Fruit fly (Drosophila melanogaster) whole organism, embryonic: ENCODE measurements around the gene Bcs1.
A peak's percentile ranks its signal among the peaks of the same experiment; 100 is the strongest.

ENCODE experiments used
- Antp ChIP-seq: fragments of 200-800 bp; sonication (Bioruptor generic); optimal IDR thresholded peaks from 3 replicates; lab custom pipeline; 2016; ENCODE audit warnings: missing biosample characterization, missing genetic modification characterization
- CG10366 ChIP-seq: fragments of 200-800 bp; sonication (Bioruptor generic); IDR thresholded peaks from 2 replicates; pipeline ENCODE4 v1.3.6; 2022; ENCODE audit warnings: missing biosample characterization, missing genetic modification characterization
- CG10654 ChIP-seq: fragments of 200-800 bp; sonication (Bioruptor generic); optimal IDR thresholded peaks from 2 replicates; lab custom pipeline; 2016; ENCODE audit warnings: missing biosample characterization, missing genetic modification characterization
- CG10959 ChIP-seq: fragments of 200-800 bp; sonication (Bioruptor generic); IDR thresholded peaks from 2 replicates; pipeline ENCODE4 v1.3.6; 2022; ENCODE audit warnings: missing biosample characterization, missing genetic modification characterization
- CG12155 ChIP-seq: fragments of 200-800 bp; sonication (Bioruptor generic); optimal IDR thresholded peaks from 3 replicates; lab custom pipeline; 2016; ENCODE audit warnings: missing biosample characterization, missing genetic modification characterization
- CG1233 ChIP-seq: fragments of 200-800 bp; sonication (Bioruptor generic); optimal IDR thresholded peaks from 4 replicates; lab custom pipeline; 2018; ENCODE audit warnings: missing biosample characterization, mild to moderate bottlenecking, missing genetic modification characterization
- CG12744 ChIP-seq: fragments of 200-800 bp; sonication (Bioruptor generic); optimal IDR thresholded peaks from 2 replicates; lab custom pipeline; 2016; ENCODE audit warnings: missing biosample characterization, missing genetic modification characterization
- CG13123 ChIP-seq: fragments of 200-800 bp; sonication (Bioruptor generic); optimal IDR thresholded peaks from 2 replicates; lab custom pipeline; 2016; ENCODE audit warnings: missing biosample characterization, missing genetic modification characterization
- CG13624 ChIP-seq: fragments of 200-800 bp; sonication (Bioruptor generic); optimal IDR thresholded peaks from 2 replicates; lab custom pipeline; 2016; ENCODE audit warnings: missing biosample characterization, missing genetic modification characterization
- CG15514 ChIP-seq: fragments of 200-800 bp; sonication (Bioruptor generic); optimal IDR thresholded peaks from 3 replicates; lab custom pipeline; 2017; ENCODE audit warnings: missing biosample characterization, missing genetic modification characterization, mild to moderate bottlenecking, moderate library complexity, missing genetic modification reagents
- CG1603 ChIP-seq: fragments of 200-800 bp; sonication (Bioruptor generic); optimal IDR thresholded peaks from 2 replicates; lab custom pipeline; 2019; ENCODE audit warnings: missing biosample characterization, mild to moderate bottlenecking, missing genetic modification characterization, moderate library complexity
- CG17361 ChIP-seq: fragments of 200-800 bp; sonication (Bioruptor generic); IDR thresholded peaks from 3 replicates; pipeline ENCODE4 v1.3.6; 2022; ENCODE audit warnings: missing biosample characterization, missing genetic modification characterization
- CG2129 ChIP-seq: fragments of 200-800 bp; sonication (Bioruptor generic); IDR thresholded peaks from 2 replicates; pipeline ENCODE4 v1.3.6; 2022; ENCODE audit warnings: missing biosample characterization, missing genetic modification characterization; ENCODE audit not compliant: partially characterized antibody
- CG2202 ChIP-seq: fragments of 200-800 bp; sonication (Bioruptor generic); optimal IDR thresholded peaks from 2 replicates; lab custom pipeline; 2018; ENCODE audit warnings: missing biosample characterization, mild to moderate bottlenecking, missing genetic modification characterization
- CG2875 ChIP-seq: fragments of 200-800 bp; sonication (Bioruptor generic); optimal IDR thresholded peaks from 2 replicates; lab custom pipeline; 2017; ENCODE audit warnings: missing biosample characterization, mild to moderate bottlenecking, missing genetic modification characterization, missing genetic modification reagents
- CG30020 ChIP-seq: fragments of 200-800 bp; optimal IDR thresholded peaks from 2 replicates; lab custom pipeline; 2019; ENCODE audit warnings: missing biosample characterization, mild to moderate bottlenecking, missing genetic modification characterization, moderate library complexity
- CG32772 ChIP-seq: fragments of 200-800 bp; sonication (Bioruptor generic); IDR thresholded peaks from 2 replicates; pipeline ENCODE4 v1.3.6; 2022; ENCODE audit warnings: missing biosample characterization, missing genetic modification characterization
- CG34224 ChIP-seq: fragments of 200-800 bp; sonication (Bioruptor generic); IDR thresholded peaks from 3 replicates; pipeline ENCODE4 v1.3.6; 2022; ENCODE audit warnings: missing biosample characterization, missing genetic modification characterization; ENCODE audit not compliant: partially characterized antibody
- CG4360 ChIP-seq: fragments of 200-800 bp; sonication (Bioruptor generic); IDR thresholded peaks from 2 replicates; pipeline ENCODE4 v1.3.6; 2022; ENCODE audit warnings: missing biosample characterization, missing genetic modification characterization
- CG4707 ChIP-seq: fragments of 200-800 bp; sonication (Bioruptor generic); optimal IDR thresholded peaks from 2 replicates; lab custom pipeline; 2018; ENCODE audit warnings: missing biosample characterization, mild to moderate bottlenecking, missing genetic modification characterization, moderate library complexity
- CG6683 ChIP-seq: fragments of 200-800 bp; sonication (Bioruptor generic); optimal IDR thresholded peaks from 2 replicates; lab custom pipeline; 2017; ENCODE audit warnings: missing biosample characterization, mild to moderate bottlenecking, missing genetic modification characterization, missing genetic modification reagents
- CG7839 ChIP-seq: fragments of 200-800 bp; sonication (Bioruptor generic); optimal IDR thresholded peaks from 3 replicates; lab custom pipeline; 2018; ENCODE audit warnings: missing biosample characterization, mild to moderate bottlenecking, missing genetic modification characterization, moderate library complexity
- CG7928 ChIP-seq: fragments of 200-800 bp; sonication (Bioruptor generic); optimal IDR thresholded peaks from 2 replicates; lab custom pipeline; 2017; ENCODE audit warnings: missing biosample characterization, mild to moderate bottlenecking, missing genetic modification characterization
- CG8290 ChIP-seq, 3 experiments: fragments of 200-800 bp; sonication (Bioruptor generic); optimal IDR thresholded peaks; 2 replicates each; lab custom pipeline; 2016 to 2019; ENCODE audit warnings: missing biosample characterization in 3 of 3, missing genetic modification characterization in 3 of 3, mild to moderate bottlenecking in 2 of 3, moderate library complexity in 1 of 3
- CG9609 ChIP-seq: fragments of 200-800 bp; sonication (Bioruptor generic); optimal IDR thresholded peaks from 3 replicates; lab custom pipeline; 2016; ENCODE audit warnings: missing biosample characterization, missing genetic modification characterization
- Doc2 ChIP-seq: fragments of 200-800 bp; sonication (Bioruptor generic); IDR thresholded peaks from 2 replicates; pipeline ENCODE4 v1.3.6; 2022; ENCODE audit warnings: missing biosample characterization, missing genetic modification characterization
- Dp ChIP-seq: fragments of 200-800 bp; sonication (Bioruptor generic); optimal IDR thresholded peaks from 2 replicates; lab custom pipeline; 2018; ENCODE audit warnings: missing biosample characterization, mild to moderate bottlenecking, missing genetic modification characterization, moderate library complexity
- E2f2 ChIP-seq: fragments of 200-800 bp; sonication (Bioruptor generic); IDR thresholded peaks from 2 replicates; pipeline ENCODE4 v1.3.6; 2022; ENCODE audit warnings: missing biosample characterization, missing genetic modification characterization
- Gsc ChIP-seq: fragments of 200-800 bp; sonication (Bioruptor generic); IDR thresholded peaks from 2 replicates; pipeline ENCODE4 v1.3.6; 2022; ENCODE audit warnings: missing biosample characterization, missing genetic modification characterization
- Myb ChIP-seq: fragments of 200-800 bp; sonication (Bioruptor generic); optimal IDR thresholded peaks from 2 replicates; lab custom pipeline; 2016; ENCODE audit warnings: missing biosample characterization, missing genetic modification characterization
- Neu2 ChIP-seq: fragments of 200-800 bp; sonication (Bioruptor generic); optimal IDR thresholded peaks from 3 replicates; lab custom pipeline; 2016; ENCODE audit warnings: missing biosample characterization, missing genetic modification characterization, borderline replicate concordance
- Sry-δ ChIP-seq: fragments of 200-800 bp; sonication (Bioruptor generic); optimal IDR thresholded peaks from 2 replicates; lab custom pipeline; 2016; ENCODE audit warnings: missing biosample characterization, missing genetic modification characterization
- Ssrp ChIP-seq: fragments of 200-800 bp; sonication (Bioruptor generic); optimal IDR thresholded peaks from 2 replicates; lab custom pipeline; 2018; ENCODE audit warnings: missing biosample characterization, mild to moderate bottlenecking, missing genetic modification characterization, moderate library complexity
- Xbp1 ChIP-seq: fragments of 200-800 bp; sonication (Bioruptor generic); optimal IDR thresholded peaks from 3 replicates; lab custom pipeline; 2016; ENCODE audit warnings: missing biosample characterization, mild to moderate bottlenecking, missing genetic modification characterization
- dysf ChIP-seq: fragments of 200-800 bp; sonication (Bioruptor generic); IDR thresholded peaks from 3 replicates; pipeline ENCODE4 v1.3.6; 2022; ENCODE audit warnings: missing biosample characterization, missing genetic modification characterization
- gfzf ChIP-seq: fragments of 200-800 bp; sonication (Bioruptor generic); optimal IDR thresholded peaks from 2 replicates; lab custom pipeline; 2016; ENCODE audit warnings: missing biosample characterization, mild to moderate bottlenecking, missing genetic modification characterization, moderate library complexity
- hbn ChIP-seq: fragments of 200-800 bp; sonication (Bioruptor generic); IDR thresholded peaks from 2 replicates; pipeline ENCODE4 v1.3.6; 2022; ENCODE audit warnings: missing biosample characterization, missing genetic modification characterization; ENCODE audit not compliant: partially characterized antibody
- kay ChIP-seq: fragments of 200-800 bp; sonication (Bioruptor generic); optimal IDR thresholded peaks from 2 replicates; lab custom pipeline; 2016; ENCODE audit warnings: missing biosample characterization, missing genetic modification characterization
- knrl ChIP-seq: fragments of 200-800 bp; sonication (Bioruptor generic); IDR thresholded peaks from 3 replicates; pipeline ENCODE4 v1.3.6; 2022; ENCODE audit warnings: missing biosample characterization, missing genetic modification characterization; ENCODE audit not compliant: partially characterized antibody
- lbe ChIP-seq: fragments of 200-800 bp; sonication (Bioruptor generic); optimal IDR thresholded peaks from 2 replicates; lab custom pipeline; 2016; ENCODE audit warnings: missing biosample characterization, mild to moderate bottlenecking, missing genetic modification characterization
- nmo ChIP-seq: fragments of 200-800 bp; sonication (Bioruptor generic); optimal IDR thresholded peaks from 2 replicates; lab custom pipeline; 2018; ENCODE audit warnings: missing biosample characterization, mild to moderate bottlenecking, missing genetic modification characterization, moderate library complexity
- pros ChIP-seq: fragments of 200-800 bp; sonication (Bioruptor generic); optimal IDR thresholded peaks from 3 replicates; lab custom pipeline; 2019; ENCODE audit warnings: missing biosample characterization, mild to moderate bottlenecking, missing genetic modification characterization, moderate library complexity
- sd ChIP-seq: fragments of 200-800 bp; sonication (Bioruptor generic); optimal IDR thresholded peaks from 3 replicates; lab custom pipeline; 2018; ENCODE audit warnings: missing biosample characterization, mild to moderate bottlenecking, missing genetic modification characterization, moderate library complexity
- seq ChIP-seq: fragments of 200-800 bp; sonication (Bioruptor generic); IDR thresholded peaks from 2 replicates; pipeline ENCODE4 v1.3.6; 2022; ENCODE audit warnings: missing biosample characterization, missing genetic modification characterization
- sima ChIP-seq: fragments of 200-800 bp; sonication (Bioruptor generic); optimal IDR thresholded peaks from 2 replicates; lab custom pipeline; 2016; ENCODE audit warnings: missing biosample characterization, missing genetic modification characterization
- slbo ChIP-seq: fragments of 200-800 bp; sonication (Bioruptor generic); IDR thresholded peaks from 2 replicates; pipeline ENCODE4 v1.3.6; 2022; ENCODE audit warnings: missing biosample characterization, missing genetic modification characterization
- ssp ChIP-seq: fragments of 200-800 bp; sonication (Bioruptor generic); IDR thresholded peaks from 2 replicates; pipeline ENCODE4 v1.3.6; 2022; ENCODE audit warnings: missing biosample characterization, missing genetic modification characterization
- tgo ChIP-seq: fragments of 200-800 bp; sonication (Bioruptor generic); IDR thresholded peaks from 3 replicates; pipeline ENCODE4 v1.3.6; 2022; ENCODE audit warnings: missing biosample characterization, missing genetic modification characterization
- twi ChIP-seq: fragments of 200-800 bp; optimal IDR thresholded peaks from 2 replicates; lab custom pipeline; 2019; ENCODE audit warnings: missing biosample characterization, mild to moderate bottlenecking, missing genetic modification characterization, moderate library complexity
- vnd ChIP-seq: fragments of 200-800 bp; sonication (Bioruptor generic); IDR thresholded peaks from 3 replicates; pipeline ENCODE4 v1.3.6; 2022; ENCODE audit warnings: missing biosample characterization, missing genetic modification characterization; ENCODE audit not compliant: partially characterized antibody

The Bcs1 gene

DNA sequence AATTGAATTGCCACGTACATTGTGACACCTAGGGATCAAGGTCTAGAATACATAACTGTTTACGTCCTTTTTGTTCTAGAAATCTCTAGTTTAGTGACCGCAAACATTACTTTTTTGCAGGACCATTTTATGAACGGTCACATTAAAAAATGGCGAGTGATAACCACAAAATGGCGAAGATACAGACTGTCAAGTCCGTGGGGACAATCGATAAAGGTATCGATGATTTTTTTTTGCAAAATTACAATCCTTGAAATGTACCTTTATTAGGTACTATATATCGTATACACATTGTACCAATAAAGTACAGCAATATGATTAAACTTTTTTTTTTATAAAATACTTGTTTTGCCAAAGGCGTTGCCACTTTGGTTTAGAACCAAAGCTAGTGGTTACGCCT lies 8.0 kb downstream of the Bcs1 start (continued):
- TF ChIP-seq slbo: no peak
- TF ChIP-seq CG15514 (GFP tag; lab: Kevin White, UChicago): no peak
- no peak for TF ChIP-seq CG6683 (GFP tag; lab: Kevin White, UChicago)
- TF ChIP-seq CG17361 (GFP tag; lab: Robert Waterston, UW): 0 out of 3 replicates have a peak, but pooled peaks have one; percentile 10
- no peak for TF ChIP-seq CG2202 (tag; lab: Kevin White, UChicago)
- 0 out of 2 replicates have a peak, but pooled peaks have one; percentile 26 for TF ChIP-seq CG2129 (GFP tag; lab: Robert Waterston, UW)
- TF ChIP-seq sd (tag; lab: Kevin White, UChicago): no peak
- TF ChIP-seq CG7928 (GFP tag; lab: Kevin White, UChicago): no peak
- TF ChIP-seq CG4707 (GFP tag; lab: Kevin White, UChicago): no peak
- TF ChIP-seq Neu2 (GFP tag; lab: Kevin White, UChicago): peak; percentile 96
- no peak for TF ChIP-seq sima (GFP tag; lab: Kevin White, UChicago)
- no peak for TF ChIP-seq CG2875 (GFP tag; lab: Kevin White, UChicago)
- TF ChIP-seq vnd (GFP tag; lab: Robert Waterston, UW): peak; percentile 44; the same call in 2 of the 3 replicates
- TF ChIP-seq dysf (GFP tag; lab: Robert Waterston, UW): no peak
- no peak for TF ChIP-seq twi (tag; lab: Kevin White, UChicago)
- TF ChIP-seq CG30020 (tag; lab: Kevin White, UChicago): no peak
- no peak for TF ChIP-seq CG7839
- TF ChIP-seq lbe (GFP tag; lab: Kevin White, UChicago): no peak
- TF ChIP-seq Antp (GFP tag; lab: Kevin White, UChicago): no peak
- no peak for TF ChIP-seq Dp (GFP tag; lab: Kevin White, UChicago)
- no peak for TF ChIP-seq Gsc
- no peak for TF ChIP-seq Ssrp (tag; lab: Kevin White, UChicago)
- TF ChIP-seq CG34224 (GFP tag; lab: Robert Waterston, UW): peak; percentile 44
- TF ChIP-seq E2f2 (GFP tag; lab: Robert Waterston, UW): no peak
- no peak for TF ChIP-seq pros (GFP tag; lab: Kevin White, UChicago)
- TF ChIP-seq seq (GFP tag; lab: Robert Waterston, UW): peak; percentile 25; the same call in 1 of the 2 replicates
- peak; percentile 56 for TF ChIP-seq Sry-δ (GFP tag; lab: Kevin White, UChicago)
- TF ChIP-seq CG32772 (GFP tag; lab: Robert Waterston, UW): no peak
- no peak for TF ChIP-seq CG12155 (GFP tag; lab: Kevin White, UChicago)
- no peak for TF ChIP-seq CG13624 (GFP tag; lab: Kevin White, UChicago)
- no peak for TF ChIP-seq CG12744
- TF ChIP-seq CG4360 (GFP tag; lab: Robert Waterston, UW): no peak
- TF ChIP-seq CG1603 (tag; lab: Kevin White, UChicago): peak; percentile 7
- no peak for TF ChIP-seq Myb (GFP tag; lab: Kevin White, UChicago)
- no peak for TF ChIP-seq Xbp1 (GFP tag; lab: Kevin White, UChicago)
- peak; percentile 81 for TF ChIP-seq CG8290 (GFP tag; optimal IDR thresholded peaks at IDR 0.05; lab: Kevin White, UChicago)
- peak; percentile 25 to 72 for TF ChIP-seq CG8290 (tag; optimal IDR thresholded peaks at IDR 0.05; lab: Kevin White, UChicago)
- no peak for TF ChIP-seq CG9609 (GFP tag; lab: Kevin White, UChicago)
- TF ChIP-seq CG1233 (GFP tag; lab: Kevin White, UChicago): no peak
- no peak for TF ChIP-seq nmo (GFP tag; lab: Kevin White, UChicago)
- TF ChIP-seq CG10366: no peak
- TF ChIP-seq CG13123 (GFP tag; lab: Kevin White, UChicago): no peak
- TF ChIP-seq CG10959: no peak
- TF ChIP-seq knrl (GFP tag; lab: Robert Waterston, UW): peak; percentile 42; the same call in 1 of the 3 replicates
- no peak for TF ChIP-seq Doc2
- no peak for TF ChIP-seq CG10654
- no peak for TF ChIP-seq kay (GFP tag; lab: Kevin White, UChicago)
- no peak for TF ChIP-seq tgo (GFP tag; lab: Robert Waterston, UW)
- 0 out of 2 replicates have a peak, but pooled peaks have one; percentile 30 for TF ChIP-seq hbn (GFP tag; lab: Robert Waterston, UW)
- TF ChIP-seq ssp (GFP tag; lab: Robert Waterston, UW): no peak
- peak; percentile 41 for TF ChIP-seq gfzf (GFP tag; lab: Kevin White, UChicago)
